Worm (Caenorhabditis elegans) whole organism, early embryonic: Measurements from ENCODE around the gene Y55F3BR.6.

ENCODE experiments used
- B0310.2 ChIP-seq: sonication (generic microtip); optimal IDR thresholded peaks from 2 replicates; lab custom pipeline; 2016; ENCODE audit warnings: mild to moderate bottlenecking, missing genetic modification characterization, missing compliant biosample characterization
- F13C5.2 ChIP-seq: sonication (generic microtip); optimal IDR thresholded peaks from 2 replicates; lab custom pipeline; 2017; ENCODE audit warnings: mild to moderate bottlenecking, missing genetic modification characterization, inconsistent platforms, missing compliant biosample characterization
- aly-1 ChIP-seq: sonication (generic microtip); optimal IDR thresholded peaks from 2 replicates; lab custom pipeline; 2016; ENCODE audit warnings: missing genetic modification characterization, missing compliant biosample characterization
- ama-1 ChIP-seq: fragments of 150-350 bp; optimal IDR thresholded peaks from 2 replicates; lab custom pipeline; 2014
- ceh-13 ChIP-seq: fragments of 200-800 bp; sonication (Bioruptor generic); optimal IDR thresholded peaks from 2 replicates; lab custom pipeline; 2018; ENCODE audit warnings: mild to moderate bottlenecking, missing genetic modification characterization, missing compliant biosample characterization
- ceh-36 ChIP-seq: sonication (generic microtip); optimal IDR thresholded peaks from 2 replicates; lab custom pipeline; 2016; ENCODE audit warnings: missing genetic modification characterization, inconsistent platforms, missing compliant biosample characterization
- ets-7 ChIP-seq: sonication (generic microtip); optimal IDR thresholded peaks from 2 replicates; lab custom pipeline; 2016; ENCODE audit warnings: missing genotype, missing genetic modification characterization, missing compliant biosample characterization
- flt-1 ChIP-seq: fragments of 200-800 bp; sonication (Bioruptor generic); IDR thresholded peaks from 2 replicates; pipeline ENCODE4 v1.3.6; 2022; ENCODE audit warnings: missing genetic modification characterization, missing compliant biosample characterization
- hmbx-1 ChIP-seq: sonication (generic microtip); optimal IDR thresholded peaks from 2 replicates; lab custom pipeline; 2016; ENCODE audit warnings: mild to moderate bottlenecking, missing genetic modification characterization, missing compliant biosample characterization
- hmg-4 ChIP-seq: fragments of 200-800 bp; sonication (Bioruptor generic); optimal IDR thresholded peaks from 2 replicates; lab custom pipeline; 2018; ENCODE audit warnings: mild to moderate bottlenecking, missing genetic modification characterization, missing compliant biosample characterization
- hnd-1 ChIP-seq: sonication (generic microtip); optimal IDR thresholded peaks from 2 replicates; lab custom pipeline; 2016; ENCODE audit warnings: missing genetic modification characterization, missing compliant biosample characterization
- pes-1 ChIP-seq: fragments of 200-800 bp; sonication (Bioruptor generic); IDR thresholded peaks from 2 replicates; pipeline ENCODE4 v1.3.6; 2022; ENCODE audit warnings: missing genetic modification reagents, missing genetic modification characterization, missing compliant biosample characterization
- scrt-1 ChIP-seq: fragments of 200-800 bp; sonication (Bioruptor generic); IDR thresholded peaks from 2 replicates; pipeline ENCODE4 v1.3.6; 2022; ENCODE audit warnings: missing genetic modification characterization, missing compliant biosample characterization
- sea-1 ChIP-seq: fragments of 200-800 bp; sonication (Bioruptor generic); conservative IDR thresholded peaks from 2 replicates; pipeline ENCODE4 v1.3.6; 2022; ENCODE audit warnings: missing genetic modification characterization, missing compliant biosample characterization
- tbx-11 ChIP-seq: fragments of 200-800 bp; sonication (Bioruptor generic); IDR thresholded peaks from 2 replicates; pipeline ENCODE4 v1.3.6; 2022; ENCODE audit warnings: missing genetic modification characterization, missing compliant biosample characterization
- tbx-37 ChIP-seq: fragments of 200-800 bp; sonication (Bioruptor generic); conservative IDR thresholded peaks from 2 replicates; pipeline ENCODE4 v1.3.6; 2022; ENCODE audit warnings: missing genetic modification reagents, missing genetic modification characterization, missing compliant biosample characterization
- tra-4 ChIP-seq: sonication (generic microtip); optimal IDR thresholded peaks from 2 replicates; lab custom pipeline; 2017; ENCODE audit warnings: missing genetic modification characterization, missing compliant biosample characterization

Y55F3BR.6 gene

ce11 chrIV:842095-842494 is at the start of gene Y55F3BR.6:
TSS of gene Y55F3BR.6 (minus strand) at chrIV:842126.
- TF ChIP-seq ets-7 (tag; lab: Kevin White, UChicago), result no peak
- no peak for TF ChIP-seq sea-1
- no peak for TF ChIP-seq ama-1 (lab: Kevin White, UChicago)
- TF ChIP-seq pes-1 (GFP tag; lab: Robert Waterston, UW), result no peak

- TF ChIP-seq F13C5.2 (tag; lab: Kevin White, UChicago) (peak; percentile 64), ama-1 (lab: Kevin White, UChicago) (no peak)
These were observed 42.9 kb upstream of the Y55F3BR.6 start, which contains the start of gene mak-2 for ce11 chrIV:884707-885394. TSS of gene mak-2 (plus strand) at chrIV:885344.

- TF ChIP-seq B0310.2 (tag; lab: Kevin White, UChicago) (no peak), ceh-36 (tag; lab: Kevin White, UChicago) (no peak), ama-1 (lab: Kevin White, UChicago) (no peak), pes-1 (GFP tag; lab: Robert Waterston, UW) (no peak), aly-1 (no peak), sea-1 (no peak), ets-7 (tag; lab: Kevin White, UChicago) (no peak), tra-4 (no peak), tbx-37 (GFP tag; lab: Robert Waterston, UW) (no peak), hmg-4 (no peak), flt-1 (GFP tag; lab: Robert Waterston, UW) (no peak), ceh-13 (GFP tag; lab: Kevin White, UChicago) (no peak), hmbx-1 (tag; lab: Kevin White, UChicago) (no peak), tbx-11 (GFP tag; lab: Robert Waterston, UW) (no peak), F13C5.2 (tag; lab: Kevin White, UChicago) (no peak), hnd-1 (tag; lab: Kevin White, UChicago) (no peak), scrt-1 (no peak)
These were observed 36.7 kb upstream of the Y55F3BR.6 start for ce11 chrIV:878634-879033.

- TF ChIP-seq ama-1 (lab: Kevin White, UChicago) (no peak), B0310.2 (tag; lab: Kevin White, UChicago) (no peak), sea-1 (no peak), ets-7 (tag; lab: Kevin White, UChicago) (no peak), F13C5.2 (tag; lab: Kevin White, UChicago) (no peak), ceh-13 (GFP tag; lab: Kevin White, UChicago) (no peak), tbx-37 (GFP tag; lab: Robert Waterston, UW) (no peak), hmbx-1 (tag; lab: Kevin White, UChicago) (no peak), flt-1 (GFP tag; lab: Robert Waterston, UW) (no peak), ceh-36 (tag; lab: Kevin White, UChicago) (no peak), tbx-11 (GFP tag; lab: Robert Waterston, UW) (no peak), aly-1 (no peak), hmg-4 (no peak)
These were observed 32.8 kb upstream of the Y55F3BR.6 start, which contains the start of gene Y55F3BR.1 for ce11 chrIV:874677-875076. TSS of gene Y55F3BR.1 (plus strand) at chrIV:874791.

ce11 chrIV:873174-873788 is 31.4 kb upstream of the Y55F3BR.6 start:
- TF ChIP-seq pes-1 (GFP tag; lab: Robert Waterston, UW) (no peak), hmbx-1 (tag; lab: Kevin White, UChicago) (no peak), ets-7 (tag; lab: Kevin White, UChicago) (no peak), hnd-1 (tag; lab: Kevin White, UChicago) (no peak), aly-1 (no peak), B0310.2 (tag; lab: Kevin White, UChicago) (no peak), hmg-4 (no peak), flt-1 (GFP tag; lab: Robert Waterston, UW) (no peak), scrt-1 (no peak), tbx-11 (GFP tag; lab: Robert Waterston, UW) (no peak), ceh-13 (GFP tag; lab: Kevin White, UChicago) (no peak), ama-1 (lab: Kevin White, UChicago) (no peak), sea-1 (no peak), ceh-36 (tag; lab: Kevin White, UChicago) (no peak), tra-4 (no peak), F13C5.2 (tag; lab: Kevin White, UChicago) (no peak), tbx-37 (GFP tag; lab: Robert Waterston, UW) (no peak)

ce11 chrIV:868723-869122 is 26.8 kb upstream of the Y55F3BR.6 start:
- TF ChIP-seq flt-1 (GFP tag; lab: Robert Waterston, UW) (no peak), ceh-36 (tag; lab: Kevin White, UChicago) (no peak), hmg-4 (no peak), aly-1 (no peak), tra-4 (no peak), sea-1 (no peak), ets-7 (tag; lab: Kevin White, UChicago) (no peak), pes-1 (GFP tag; lab: Robert Waterston, UW) (no peak), tbx-37 (GFP tag; lab: Robert Waterston, UW) (no peak), scrt-1 (no peak), tbx-11 (GFP tag; lab: Robert Waterston, UW) (no peak), B0310.2 (tag; lab: Kevin White, UChicago) (no peak), ama-1 (lab: Kevin White, UChicago) (no peak)

ce11 chrIV:866828-867270 is 24.9 kb upstream of the Y55F3BR.6 start:
- TF ChIP-seq pes-1 (GFP tag; lab: Robert Waterston, UW) (no peak), hmg-4 (peak; percentile 27), flt-1 (GFP tag; lab: Robert Waterston, UW) (no peak), tbx-11 (GFP tag; lab: Robert Waterston, UW) (0 out of 2 replicates have a peak, but pooled peaks have one; percentile 30), ceh-36 (tag; lab: Kevin White, UChicago) (no peak), tbx-37 (GFP tag; lab: Robert Waterston, UW) (no peak), ama-1 (lab: Kevin White, UChicago) (peak; percentile 84), B0310.2 (tag; lab: Kevin White, UChicago) (no peak), F13C5.2 (tag; lab: Kevin White, UChicago) (peak; percentile 45)
